Fruit fly (Drosophila melanogaster) whole organism, prepupa: ENCODE measurements around the gene CG2656.

Source experiments
- Blimp-1 ChIP-seq: fragments of 200-800 bp; sonication (Bioruptor generic); optimal IDR thresholded peaks from 3 replicates; lab custom pipeline; 2017; ENCODE audit warnings: missing biosample characterization, missing genetic modification characterization, mild to moderate bottlenecking, moderate library complexity, missing genetic modification reagents
- CG10669 ChIP-seq: fragments of 200-800 bp; sonication (Bioruptor generic); optimal IDR thresholded peaks from 3 replicates; lab custom pipeline; 2018; ENCODE audit warnings: missing biosample characterization, mild to moderate bottlenecking, missing genetic modification characterization, moderate library complexity
- CG11294 ChIP-seq: fragments of 200-800 bp; sonication (Bioruptor generic); IDR thresholded peaks from 2 replicates; pipeline ENCODE4 v1.3.6; 2022; ENCODE audit warnings: missing biosample characterization, missing genetic modification characterization
- CG15336 ChIP-seq: fragments of 200-800 bp; sonication (Bioruptor generic); IDR thresholded peaks from 2 replicates; pipeline ENCODE4 v1.3.6; 2022; ENCODE audit warnings: missing biosample characterization, missing genetic modification characterization
- CG1621 ChIP-seq: fragments of 200-800 bp; sonication (Bioruptor generic); optimal IDR thresholded peaks from 3 replicates; lab custom pipeline; 2018; ENCODE audit warnings: missing biosample characterization, mild to moderate bottlenecking, missing genetic modification characterization
- CG31627 ChIP-seq: fragments of 200-800 bp; sonication (Bioruptor generic); optimal IDR thresholded peaks from 3 replicates; lab custom pipeline; 2016; ENCODE audit warnings: missing biosample characterization, missing genetic modification characterization
- CG32006 ChIP-seq: fragments of 200-800 bp; sonication (Bioruptor generic); optimal IDR thresholded peaks from 3 replicates; lab custom pipeline; 2017; ENCODE audit warnings: missing biosample characterization, mild to moderate bottlenecking, missing genetic modification characterization
- CG34406 ChIP-seq: fragments of 200-800 bp; sonication (Bioruptor generic); optimal IDR thresholded peaks from 3 replicates; lab custom pipeline; 2016; ENCODE audit warnings: missing biosample characterization, missing genetic modification characterization
- CG3919 ChIP-seq: fragments of 200-800 bp; sonication (Bioruptor generic); optimal IDR thresholded peaks from 3 replicates; lab custom pipeline; 2016; ENCODE audit warnings: missing biosample characterization, missing genetic modification characterization
- CG4318 ChIP-seq: fragments of 200-800 bp; sonication (Bioruptor generic); optimal IDR thresholded peaks from 3 replicates; lab custom pipeline; 2017; ENCODE audit warnings: missing biosample characterization, mild to moderate bottlenecking, missing genetic modification characterization
- CG6163 ChIP-seq: fragments of 200-800 bp; sonication (Bioruptor generic); IDR thresholded peaks from 3 replicates; pipeline ENCODE4 v1.3.6; 2022; ENCODE audit warnings: missing biosample characterization, missing genetic modification characterization
- CG6276 ChIP-seq: fragments of 200-800 bp; sonication (Bioruptor generic); optimal IDR thresholded peaks from 2 replicates; lab custom pipeline; 2017; ENCODE audit warnings: missing biosample characterization, mild to moderate bottlenecking, missing genetic modification characterization
- CG6854 ChIP-seq: fragments of 200-800 bp; sonication (Bioruptor generic); optimal IDR thresholded peaks from 2 replicates; lab custom pipeline; 2017; ENCODE audit warnings: missing biosample characterization, mild to moderate bottlenecking, missing genetic modification characterization
- CG7368 ChIP-seq: fragments of 200-800 bp; sonication (Bioruptor generic); optimal IDR thresholded peaks from 3 replicates; lab custom pipeline; 2016; ENCODE audit warnings: missing biosample characterization, missing genetic modification characterization
- CG8319 ChIP-seq: fragments of 200-800 bp; sonication (Bioruptor generic); optimal IDR thresholded peaks from 3 replicates; lab custom pipeline; 2016; ENCODE audit warnings: missing biosample characterization, missing genetic modification characterization
- CG8632 ChIP-seq: fragments of 200-800 bp; sonication (Bioruptor generic); optimal IDR thresholded peaks from 3 replicates; lab custom pipeline; 2016; ENCODE audit warnings: missing biosample characterization, missing genetic modification characterization
- CG9139 ChIP-seq: fragments of 200-800 bp; sonication (Bioruptor generic); optimal IDR thresholded peaks from 3 replicates; lab custom pipeline; 2017; ENCODE audit warnings: missing biosample characterization, mild to moderate bottlenecking, missing genetic modification characterization
- Eip78C ChIP-seq: fragments of 200-800 bp; sonication (Bioruptor generic); peaks from one replicate; lab custom pipeline; 2016; ENCODE audit warnings: missing biosample characterization, missing genetic modification characterization
- Ets21C ChIP-seq: fragments of 200-800 bp; sonication (Bioruptor generic); optimal IDR thresholded peaks from 3 replicates; lab custom pipeline; 2016; ENCODE audit warnings: missing biosample characterization, missing genetic modification characterization
- Ets96B ChIP-seq: fragments of 200-800 bp; optimal IDR thresholded peaks from 2 replicates; lab custom pipeline; 2019; ENCODE audit warnings: missing biosample characterization, mild to moderate bottlenecking, missing genetic modification characterization, moderate library complexity
- Hr38 ChIP-seq: sonication (Bioruptor generic); optimal IDR thresholded peaks from 2 replicates; lab custom pipeline; 2016; ENCODE audit warnings: missing biosample characterization, missing genetic modification characterization
- Hr39 ChIP-seq: fragments of 200-800 bp; sonication (Bioruptor generic); optimal IDR thresholded peaks from 2 replicates; lab custom pipeline; 2016; ENCODE audit warnings: missing biosample characterization, missing genetic modification characterization
- Hr4 ChIP-seq: fragments of 200-800 bp; sonication (Bioruptor generic); optimal IDR thresholded peaks from 3 replicates; lab custom pipeline; 2016; ENCODE audit warnings: missing biosample characterization, missing genetic modification characterization
- Lpt ChIP-seq: fragments of 200-800 bp; sonication (Bioruptor generic); optimal IDR thresholded peaks from 3 replicates; lab custom pipeline; 2016; ENCODE audit warnings: missing biosample characterization, missing genetic modification characterization
- Sox102F ChIP-seq: fragments of 200-800 bp; sonication (Bioruptor generic); optimal IDR thresholded peaks from 2 replicates; lab custom pipeline; 2016; ENCODE audit warnings: missing biosample characterization, mild to moderate bottlenecking, missing genetic modification characterization
- Sox14 ChIP-seq: fragments of 200-800 bp; sonication (Bioruptor generic); optimal IDR thresholded peaks from 3 replicates; lab custom pipeline; 2016; ENCODE audit warnings: missing biosample characterization, missing genetic modification characterization
- Sox15 ChIP-seq: fragments of 200-800 bp; sonication (Bioruptor generic); optimal IDR thresholded peaks from 3 replicates; lab custom pipeline; 2016; ENCODE audit warnings: missing biosample characterization, missing genetic modification characterization
- acj6 ChIP-seq: fragments of 200-800 bp; sonication (Bioruptor generic); optimal IDR thresholded peaks from 3 replicates; lab custom pipeline; 2016; ENCODE audit warnings: missing biosample characterization, missing genetic modification characterization
- cyc ChIP-seq: fragments of 200-800 bp; sonication (Bioruptor generic); optimal IDR thresholded peaks from 3 replicates; lab custom pipeline; 2016; ENCODE audit warnings: missing biosample characterization, missing genetic modification characterization
- dac ChIP-seq: fragments of 200-800 bp; sonication (Bioruptor generic); optimal IDR thresholded peaks from 2 replicates; lab custom pipeline; 2017; ENCODE audit warnings: missing biosample characterization, mild to moderate bottlenecking, missing genetic modification characterization
- esn ChIP-seq: fragments of 200-800 bp; sonication (Bioruptor generic); optimal IDR thresholded peaks from 2 replicates; lab custom pipeline; 2016; ENCODE audit warnings: missing biosample characterization, mild to moderate bottlenecking, missing genetic modification characterization, moderate library complexity
- fd59A ChIP-seq: fragments of 200-800 bp; sonication (Bioruptor generic); optimal IDR thresholded peaks from 2 replicates; lab custom pipeline; 2017; ENCODE audit warnings: missing biosample characterization, mild to moderate bottlenecking, missing genetic modification characterization, missing genetic modification reagents
- fkh ChIP-seq: fragments of 200-800 bp; sonication (Bioruptor generic); optimal IDR thresholded peaks from 3 replicates; lab custom pipeline; 2017; ENCODE audit warnings: missing biosample characterization, mild to moderate bottlenecking, missing genetic modification characterization, moderate library complexity
- lz ChIP-seq: fragments of 200-800 bp; sonication (Bioruptor generic); optimal IDR thresholded peaks from 3 replicates; lab custom pipeline; 2016; ENCODE audit warnings: missing biosample characterization, missing genetic modification characterization
- net ChIP-seq: fragments of 200-800 bp; sonication (Bioruptor generic); optimal IDR thresholded peaks from 3 replicates; lab custom pipeline; 2016; ENCODE audit warnings: missing biosample characterization, missing genetic modification characterization
- pdm3 ChIP-seq: fragments of 200-800 bp; sonication (Bioruptor generic); optimal IDR thresholded peaks from 3 replicates; lab custom pipeline; 2016; ENCODE audit warnings: missing biosample characterization, missing genetic modification characterization
- salr ChIP-seq, 2 experiments: fragments of 200-800 bp; sonication (Bioruptor generic); optimal IDR thresholded peaks; 3 replicates each; lab custom pipeline; 2016 to 2018; ENCODE audit warnings: missing biosample characterization in 2 of 2, missing genetic modification characterization in 2 of 2, mild to moderate bottlenecking in 1 of 2
- spab ChIP-seq: fragments of 200-800 bp; sonication (Bioruptor generic); optimal IDR thresholded peaks from 2 replicates; lab custom pipeline; 2017; ENCODE audit warnings: missing biosample characterization, mild to moderate bottlenecking, missing genetic modification characterization, missing genetic modification reagents
- ss ChIP-seq, 2 experiments: fragments of 200-800 bp; sonication (Bioruptor generic); optimal IDR thresholded peaks; 2 replicates in 1 of 2; 3 replicates in 1 of 2; lab custom pipeline; 2017 to 2018; ENCODE audit warnings: mild to moderate bottlenecking in 2 of 2, missing biosample characterization in 2 of 2, missing genetic modification characterization in 2 of 2, moderate library complexity in 1 of 2
- svp ChIP-seq: fragments of 200-800 bp; sonication (Bioruptor generic); peaks from one replicate; lab custom pipeline; 2016; ENCODE audit warnings: missing biosample characterization, missing genetic modification characterization
- topi ChIP-seq: fragments of 200-800 bp; sonication (Bioruptor generic); optimal IDR thresholded peaks from 3 replicates; lab custom pipeline; 2016; ENCODE audit warnings: missing biosample characterization, missing genetic modification characterization
- vri ChIP-seq: fragments of 200-800 bp; sonication (Bioruptor generic); optimal IDR thresholded peaks from 3 replicates; lab custom pipeline; 2016; ENCODE audit warnings: missing biosample characterization, mild to moderate bottlenecking, missing genetic modification characterization

The CG2656 gene

DNA sequence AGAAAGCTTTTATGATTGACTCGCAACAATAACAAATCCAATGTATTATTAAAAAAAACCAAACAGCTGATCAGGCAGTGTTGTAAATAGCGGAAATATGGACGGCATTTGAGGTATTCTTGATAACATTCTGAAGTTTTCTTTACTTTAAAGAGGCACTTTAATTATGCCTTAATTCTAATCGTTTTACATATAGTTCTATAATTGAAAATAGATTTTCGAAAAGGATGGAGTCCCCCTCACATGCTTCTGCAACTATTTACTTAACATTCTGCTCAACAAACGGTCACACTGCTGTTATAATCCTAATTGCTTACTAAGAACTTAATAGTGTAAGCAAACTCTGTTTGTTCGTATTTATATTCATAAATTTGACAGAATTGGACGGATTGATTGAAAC lies 16.6 kb upstream of the CG2656 start, which contains the start of gene CG10068 (continued):
- peak; percentile 57 for TF ChIP-seq CG11294 (GFP tag; lab: Robert Waterston, UW)
- TF ChIP-seq CG4318 = peak; percentile 30
- TF ChIP-seq Hr38 (GFP tag; lab: Kevin White, UChicago) = peak; percentile 7
- TF ChIP-seq CG3919 (GFP tag; lab: Kevin White, UChicago) = peak; percentile 88
- peak; percentile 93 for TF ChIP-seq CG6163 (GFP tag; lab: Robert Waterston, UW)
- TF ChIP-seq CG32006 (GFP tag; lab: Kevin White, UChicago) = no peak
- peak; percentile 48 to 75 for TF ChIP-seq ss (GFP tag; optimal IDR thresholded peaks at IDR 0.05; lab: Kevin White, UChicago)
- peak; percentile 81 for TF ChIP-seq CG10669
- TF ChIP-seq net (GFP tag; lab: Kevin White, UChicago) = peak; percentile 69
- peak; percentile 77 for TF ChIP-seq acj6 (GFP tag; lab: Kevin White, UChicago)
- peak; percentile 95 for TF ChIP-seq Eip78C
- TF ChIP-seq Hr4 (GFP tag; lab: Kevin White, UChicago) = peak; percentile 72
- TF ChIP-seq fd59A (GFP tag; lab: Kevin White, UChicago) = peak; percentile 62
- TF ChIP-seq dac = peak; percentile 29
- peak; percentile 80 for TF ChIP-seq Ets96B (tag; lab: Kevin White, UChicago)
- peak; percentile 84 for TF ChIP-seq CG8632 (GFP tag; lab: Kevin White, UChicago)
- TF ChIP-seq CG7368 (GFP tag; lab: Kevin White, UChicago) = peak; percentile 64
- TF ChIP-seq CG8319 (GFP tag; lab: Kevin White, UChicago) = peak; percentile 38
- TF ChIP-seq CG6854 (GFP tag; lab: Kevin White, UChicago) = peak; percentile 57
- TF ChIP-seq salr (GFP tag; optimal IDR thresholded peaks at IDR 0.05; lab: Kevin White, UChicago) = peak in 1 of 2 experiments; percentile 62
- TF ChIP-seq pdm3 (GFP tag; lab: Kevin White, UChicago) = peak; percentile 87
- TF ChIP-seq lz = peak; percentile 90
- peak; percentile 87 for TF ChIP-seq Hr39 (GFP tag; lab: Kevin White, UChicago)
- TF ChIP-seq Sox102F (GFP tag; lab: Kevin White, UChicago) = peak; percentile 87
- peak; percentile 77 for TF ChIP-seq CG15336 (GFP tag; lab: Robert Waterston, UW)
- TF ChIP-seq Sox15 (GFP tag; lab: Kevin White, UChicago) = peak; percentile 64
- TF ChIP-seq Blimp-1 = peak; percentile 49
- TF ChIP-seq Ets21C (GFP tag; lab: Kevin White, UChicago) = peak; percentile 81
- peak; percentile 97 for TF ChIP-seq fkh (GFP tag; lab: Kevin White, UChicago)
- peak; percentile 54 for TF ChIP-seq spab (GFP tag; lab: Kevin White, UChicago)
- peak; percentile 83 for TF ChIP-seq cyc (GFP tag; lab: Kevin White, UChicago)
- peak; percentile 84 for TF ChIP-seq CG31627 (GFP tag; lab: Kevin White, UChicago)
- TF ChIP-seq vri (GFP tag; lab: Kevin White, UChicago) = peak; percentile 73
- peak; percentile 86 for TF ChIP-seq CG34406 (GFP tag; lab: Kevin White, UChicago)

DNA sequence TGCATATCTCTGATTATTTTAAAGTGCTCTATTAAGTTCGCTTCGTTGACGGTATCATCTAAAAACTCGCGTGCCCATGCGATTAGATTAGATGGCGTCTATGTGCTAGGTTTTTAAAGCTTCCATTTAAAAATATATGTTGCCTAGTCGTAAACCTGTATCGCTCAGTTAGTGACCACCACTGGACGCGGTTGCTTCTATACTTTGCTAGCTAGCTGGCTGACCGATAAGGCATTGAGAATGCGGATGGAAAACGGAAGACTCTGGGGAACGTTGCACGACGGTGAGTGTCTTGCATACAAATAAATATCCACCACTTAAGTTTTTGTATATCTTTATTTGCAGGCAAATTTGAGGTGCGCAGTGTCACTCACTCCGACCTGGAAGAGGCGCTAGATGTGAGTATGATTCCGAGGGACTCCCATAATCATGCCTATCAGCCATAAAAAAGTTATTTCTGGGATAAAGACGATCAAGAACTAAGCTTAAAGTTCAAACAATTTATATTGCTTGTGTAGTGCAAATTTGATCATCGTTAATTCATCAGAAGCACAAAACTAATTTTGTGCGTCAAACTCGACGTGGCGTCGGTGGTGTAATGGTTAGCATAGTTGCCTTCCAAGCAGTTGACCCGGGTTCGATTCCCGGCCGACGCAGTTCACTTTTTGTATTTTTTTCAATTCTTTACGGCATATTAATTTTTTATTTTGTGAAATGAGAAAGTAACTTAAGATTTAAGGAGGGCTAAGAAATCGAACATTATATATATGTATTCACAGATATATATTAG lies 15.0 kb upstream of the CG2656 start, which contains the start of gene CG31248:
Gene CG31248, plus strand, starts transcription at position 41 of the 790 bp plus-strand sequence.
- TF ChIP-seq CG15336 (GFP tag; lab: Robert Waterston, UW) (0 out of 2 replicates have a peak, but pooled peaks have one; percentile 6), CG6854 (GFP tag; lab: Kevin White, UChicago) (peak; percentile 27), svp (GFP tag; lab: Kevin White, UChicago) (peak; percentile 31), salr (GFP tag; optimal IDR thresholded peaks at IDR 0.05; lab: Kevin White, UChicago) (no peak), CG6276 (GFP tag; lab: Kevin White, UChicago) (peak; percentile 31)

DNA sequence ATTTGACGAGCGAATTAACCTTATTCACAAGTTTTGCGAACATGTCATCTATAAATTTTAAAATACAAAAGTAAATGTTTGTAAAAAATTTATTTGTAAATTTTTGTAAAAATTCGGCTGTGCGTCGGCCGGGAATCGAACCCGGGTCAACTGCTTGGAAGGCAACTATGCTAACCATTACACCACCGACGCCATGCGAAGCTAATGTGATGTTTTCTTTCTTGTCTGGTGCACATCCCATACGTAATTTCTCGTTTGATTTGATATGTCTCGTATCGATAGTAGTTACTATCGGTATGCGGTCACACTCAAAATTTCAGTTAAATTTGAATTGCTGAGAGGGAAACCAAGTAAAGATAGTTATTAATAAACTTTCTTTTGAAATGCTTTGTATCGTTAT lies 13.7 kb upstream of the CG2656 start:
- TF ChIP-seq fkh (GFP tag; lab: Kevin White, UChicago) = no peak
- TF ChIP-seq esn (GFP tag; lab: Kevin White, UChicago) = peak; percentile 46
- TF ChIP-seq Sox14 (GFP tag; lab: Kevin White, UChicago) = no peak
- no peak for TF ChIP-seq CG3919 (GFP tag; lab: Kevin White, UChicago)
- no peak for TF ChIP-seq CG6276 (GFP tag; lab: Kevin White, UChicago)
- peak; percentile 14 for TF ChIP-seq topi
- no peak for TF ChIP-seq CG11294 (GFP tag; lab: Robert Waterston, UW)
- no peak for TF ChIP-seq CG9139 (GFP tag; lab: Kevin White, UChicago)
- peak; percentile 70 for TF ChIP-seq svp (GFP tag; lab: Kevin White, UChicago)
- no peak for TF ChIP-seq CG7368 (GFP tag; lab: Kevin White, UChicago)
- peak; percentile 58 for TF ChIP-seq Eip78C
- TF ChIP-seq fd59A (GFP tag; lab: Kevin White, UChicago) = no peak
- no peak for TF ChIP-seq CG1621
- TF ChIP-seq vri (GFP tag; lab: Kevin White, UChicago) = no peak
- TF ChIP-seq CG6854 (GFP tag; lab: Kevin White, UChicago) = no peak
- TF ChIP-seq Lpt = no peak
- no peak for TF ChIP-seq CG32006 (GFP tag; lab: Kevin White, UChicago)
